Fruit fly (Drosophila melanogaster): ENCODE data around the gene pb.

pb gene

dm6 chr3R:6759419-6759818 lies 17.6 kb upstream of the pb start, which contains the start of gene bcd (continued):
- TF ChIP-seq hkb (optimal IDR thresholded peaks at IDR 0.05) (peak; percentile 54), hkb (GFP tag; IDR thresholded peaks at IDR 0.05) (peak; percentile 70), CG10366 (GFP tag; IDR thresholded peaks at IDR 0.05) (peak; percentile 74), so (GFP tag; IDR thresholded peaks at IDR 0.05) (no peak), CG9609 (GFP tag; optimal IDR thresholded peaks at IDR 0.05) (peak; percentile 80), HmgZ (tag; optimal IDR thresholded peaks at IDR 0.05) (peak; percentile 71), CG13287 (GFP tag; IDR thresholded peaks at IDR 0.05; ENCODE audit: partially characterized antibody) (peak; percentile 78), CG8388 (GFP tag; optimal IDR thresholded peaks at IDR 0.05) (peak; percentile 38), kni (GFP tag; optimal IDR thresholded peaks at IDR 0.05) (no peak), Adf1 (GFP tag; IDR thresholded peaks at IDR 0.05) (peak; percentile 35), CG1529 (GFP tag; optimal IDR thresholded peaks at IDR 0.05) (peak; percentile 21), bab2 (GFP tag; optimal IDR thresholded peaks at IDR 0.05) (peak; percentile 78), sima (GFP tag; optimal IDR thresholded peaks at IDR 0.05) (peak; percentile 0), Mes4 (GFP tag; optimal IDR thresholded peaks at IDR 0.05) (peak; percentile 76), fd102C (GFP tag; optimal IDR thresholded peaks at IDR 0.05) (peak; percentile 47), phol (tag; optimal IDR thresholded peaks at IDR 0.05) (peak; percentile 64), ERR (GFP tag; optimal IDR thresholded peaks at IDR 0.05) (peak; percentile 21), CG12236 (GFP tag; optimal IDR thresholded peaks at IDR 0.05) (peak; percentile 70), Opbp (GFP tag; IDR thresholded peaks at IDR 0.05; ENCODE audit: partially characterized antibody) (peak; percentile 67; the same call in 1 of the 3 replicates), klu (GFP tag; IDR thresholded peaks at IDR 0.05) (peak; percentile 59; the same call in 1 of the 2 replicates), CG16813 (GFP tag; IDR thresholded peaks at IDR 0.05; ENCODE audit: partially characterized antibody) (peak; percentile 56; the same call in 2 of the 3 replicates), Drgx (GFP tag; IDR thresholded peaks at IDR 0.05) (peak; percentile 57), Oaz (GFP tag; IDR thresholded peaks at IDR 0.05) (peak; percentile 61), CG12769 (tag; optimal IDR thresholded peaks at IDR 0.05) (no peak), Nf-YC (tag; optimal IDR thresholded peaks at IDR 0.05) (peak; percentile 45), slp2 (GFP tag; optimal IDR thresholded peaks at IDR 0.05) (peak; percentile 65), h (optimal IDR thresholded peaks at IDR 0.05) (no peak), CG8290 (GFP tag; optimal IDR thresholded peaks at IDR 0.05) (peak; percentile 80), CG8290 (tag; optimal IDR thresholded peaks at IDR 0.05) (no peak), ATbp (GFP tag; optimal IDR thresholded peaks at IDR 0.05) (peak; percentile 54), Bteb2 (GFP tag; optimal IDR thresholded peaks at IDR 0.05) (peak; percentile 21), Hr39 (optimal IDR thresholded peaks at IDR 0.05) (no peak), ems (GFP tag; optimal IDR thresholded peaks at IDR 0.05) (peak; percentile 62), CG6654 (GFP tag; optimal IDR thresholded peaks at IDR 0.05) (peak; percentile 25), CG18476 (GFP tag; optimal IDR thresholded peaks at IDR 0.05) (peak; percentile 57), wor (GFP tag; IDR thresholded peaks at IDR 0.05) (peak; percentile 67), CG7372 (GFP tag; IDR thresholded peaks at IDR 0.05) (peak; percentile 75), grau (tag; optimal IDR thresholded peaks at IDR 0.05) (peak; percentile 75), CG12104 (GFP tag; optimal IDR thresholded peaks at IDR 0.05) (peak; percentile 45), pb (GFP tag; optimal IDR thresholded peaks at IDR 0.05) (peak; percentile 65), CG4328 (GFP tag; optimal IDR thresholded peaks at IDR 0.05) (peak; percentile 10), toy (GFP tag; IDR thresholded peaks at IDR 0.05) (no peak), Six4 (GFP tag; optimal IDR thresholded peaks at IDR 0.05) (peak; percentile 57), CG9727 (GFP tag; optimal IDR thresholded peaks at IDR 0.05) (peak; percentile 66), CG33213 (GFP tag; optimal IDR thresholded peaks at IDR 0.05) (peak; percentile 91), CG11085 (GFP tag; IDR thresholded peaks at IDR 0.05) (peak; percentile 75), Side (GFP tag; optimal IDR thresholded peaks at IDR 0.05) (peak; percentile 65), CG10431 (GFP tag; optimal IDR thresholded peaks at IDR 0.05) (no peak), CG13424 (tag; optimal IDR thresholded peaks at IDR 0.05) (peak; percentile 60), Elba2 (GFP tag; optimal IDR thresholded peaks at IDR 0.05) (peak; percentile 52), Lpt (GFP tag; optimal IDR thresholded peaks at IDR 0.05) (no peak), gt (GFP tag; IDR thresholded peaks at IDR 0.05) (peak; percentile 49; the same call in 1 of the 2 replicates), hb (GFP tag; IDR thresholded peaks at IDR 0.05; ENCODE audit: partially characterized antibody) (no peak)

Data from whole organism, embryonic.